Worm (Caenorhabditis elegans): Measurements from ENCODE around the gene srd-63.

Gene srd-63

ce11 chrV:16361350-16361749, 32.3 kb downstream of the srd-63 start:
- no peak for TF ChIP-seq ceh-28 (tag; optimal IDR thresholded peaks at IDR 0.05)
- no peak for TF ChIP-seq F37D6.2 (tag; optimal IDR thresholded peaks at IDR 0.05)
- TF ChIP-seq unc-130 (GFP tag; optimal IDR thresholded peaks at IDR 0.05) = no peak
- no peak for TF ChIP-seq zip-2 (tag; optimal IDR thresholded peaks at IDR 0.05)
- no peak for TF ChIP-seq nhr-28 (tag; optimal IDR thresholded peaks at IDR 0.05)
- TF ChIP-seq egl-43 (GFP tag; IDR thresholded peaks at IDR 0.05) = no peak
- no peak for TF ChIP-seq D1046.2 (GFP tag; IDR thresholded peaks at IDR 0.05)
- no peak for TF ChIP-seq skn-1 (tag; optimal IDR thresholded peaks at IDR 0.05)
- no peak for TF ChIP-seq aha-1 (tag)
- no peak for TF ChIP-seq nhr-48 (tag; optimal IDR thresholded peaks at IDR 0.05)
- no peak for TF ChIP-seq snpc-1.2 (GFP tag; IDR thresholded peaks at IDR 0.05)

DNA sequence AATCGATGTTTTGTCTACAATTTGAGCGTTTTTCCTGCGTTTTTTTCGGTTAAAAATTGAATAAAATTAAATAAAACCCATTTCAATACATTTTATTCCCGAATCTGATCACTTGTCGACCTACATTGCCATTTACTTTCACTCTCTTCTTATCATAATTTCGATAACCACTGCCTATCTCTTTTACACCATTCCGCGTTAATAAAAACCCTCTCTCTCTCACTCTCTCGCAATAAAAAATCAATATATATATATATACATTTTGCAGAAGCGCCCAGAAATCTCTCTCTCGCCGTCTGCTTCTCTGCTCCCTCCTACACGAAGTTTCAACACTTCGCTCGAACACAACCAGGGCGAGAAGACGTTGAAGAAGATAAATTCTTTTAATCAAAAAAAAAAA, 36.4 kb downstream of the srd-63 start, which contains the start of gene pptr-1:
Gene pptr-1 (plus strand): TSS at position 269 of the 400 bp plus-strand sequence.
- TF ChIP-seq mep-1 (tag; optimal IDR thresholded peaks at IDR 0.05) = peak; percentile 42
- no peak for TF ChIP-seq spr-3 (GFP tag; optimal IDR thresholded peaks at IDR 0.05)
- TF ChIP-seq dmd-6 (GFP tag; IDR thresholded peaks at IDR 0.05) = peak; percentile 61; the same call in 1 of the 2 replicates
- TF ChIP-seq ztf-7 (tag; optimal IDR thresholded peaks at IDR 0.05) = no peak
- no peak for TF ChIP-seq ceh-20 (GFP tag; IDR thresholded peaks at IDR 0.05)
- TF ChIP-seq F37D6.2 (tag; optimal IDR thresholded peaks at IDR 0.05) = no peak
- 0 out of 2 replicates have a peak, but pooled peaks have one; percentile 15 for TF ChIP-seq hmg-1.1 (GFP tag; IDR thresholded peaks at IDR 0.05)
- no peak for TF ChIP-seq lim-7 (GFP tag; IDR thresholded peaks at IDR 0.05)
- 0 out of 2 replicates have a peak, but pooled peaks have one; percentile 34 for TF ChIP-seq pha-4 (GFP tag; IDR thresholded peaks at IDR 0.05)
- TF ChIP-seq pha-4 (tag; optimal IDR thresholded peaks at IDR 0.05) = no peak
- TF ChIP-seq cey-2 (tag; optimal IDR thresholded peaks at IDR 0.05; ENCODE audit: borderline replicate concordance, insufficient read depth) = no peak
- TF ChIP-seq set-16 (GFP tag; IDR thresholded peaks at IDR 0.05) = no peak
- no peak for TF ChIP-seq ceh-44 (GFP tag; IDR thresholded peaks at IDR 0.05)
- no peak for TF ChIP-seq zag-1 (tag; optimal IDR thresholded peaks at IDR 0.05)
- TF ChIP-seq dpl-1 (GFP tag; optimal IDR thresholded peaks at IDR 0.05) = peak; percentile 3
- no peak for TF ChIP-seq nhr-76 (tag; optimal IDR thresholded peaks at IDR 0.05)
- no peak for TF ChIP-seq rbr-2 (tag; optimal IDR thresholded peaks at IDR 0.05)
- no peak for TF ChIP-seq vab-7 (GFP tag; IDR thresholded peaks at IDR 0.05)
- no peak for TF ChIP-seq duxl-1 (tag; optimal IDR thresholded peaks at IDR 0.05; ENCODE audit: poor library complexity)
- TF ChIP-seq daf-8 (GFP tag; IDR thresholded peaks at IDR 0.05) = no peak
- no peak for TF ChIP-seq ceh-82 (tag; optimal IDR thresholded peaks at IDR 0.05)
- no peak for TF ChIP-seq egl-27 (tag; optimal IDR thresholded peaks at IDR 0.05)
- no peak for TF ChIP-seq nhr-48 (tag; optimal IDR thresholded peaks at IDR 0.05)
- peak; percentile 40 for TF ChIP-seq dve-1 (tag; optimal IDR thresholded peaks at IDR 0.05; ENCODE audit: insufficient read depth)
- no peak for TF ChIP-seq hif-1 (tag; optimal IDR thresholded peaks at IDR 0.05)
- TF ChIP-seq mxl-2 (GFP tag; conservative IDR thresholded peaks at IDR 0.05) = no peak
- TF ChIP-seq hlh-11 (tag; optimal IDR thresholded peaks at IDR 0.05) = peak; percentile 73
- no peak for TF ChIP-seq madf-5 (GFP tag; IDR thresholded peaks at IDR 0.05)
- no peak for TF ChIP-seq F26F4.8 (GFP tag; conservative IDR thresholded peaks at IDR 0.05)
- no peak for TF ChIP-seq gei-8 (GFP tag; optimal IDR thresholded peaks at IDR 0.05)
- TF ChIP-seq nhr-102 (tag; optimal IDR thresholded peaks at IDR 0.05) = peak; percentile 25
- TF ChIP-seq lin-38 (GFP tag; IDR thresholded peaks at IDR 0.05) = no peak
- no peak for TF ChIP-seq F44E2.7 (GFP tag; IDR thresholded peaks at IDR 0.05)
- no peak for TF ChIP-seq nhr-111 (GFP tag; optimal IDR thresholded peaks at IDR 0.05)
- peak; percentile 30; the same call in 1 of the 2 replicates for TF ChIP-seq php-3 (GFP tag; IDR thresholded peaks at IDR 0.05)
- no peak for TF ChIP-seq lir-3 (tag; optimal IDR thresholded peaks at IDR 0.05)
- TF ChIP-seq skn-1 (tag; optimal IDR thresholded peaks at IDR 0.05) = no peak
- no peak for TF ChIP-seq Y5F2A.4 (GFP tag; optimal IDR thresholded peaks at IDR 0.05)
- TF ChIP-seq hlh-30 (tag; optimal IDR thresholded peaks at IDR 0.05; ENCODE audit: insufficient read depth) = peak; percentile 12
- no peak for TF ChIP-seq aly-2 (tag; optimal IDR thresholded peaks at IDR 0.05)
- TF ChIP-seq mdt-29 (GFP tag; IDR thresholded peaks at IDR 0.05) = no peak
- TF ChIP-seq dmd-9 (GFP tag; IDR thresholded peaks at IDR 0.05) = no peak
